Worm (Caenorhabditis elegans): ENCODE measurements around the gene W04E12.7.

DNA sequence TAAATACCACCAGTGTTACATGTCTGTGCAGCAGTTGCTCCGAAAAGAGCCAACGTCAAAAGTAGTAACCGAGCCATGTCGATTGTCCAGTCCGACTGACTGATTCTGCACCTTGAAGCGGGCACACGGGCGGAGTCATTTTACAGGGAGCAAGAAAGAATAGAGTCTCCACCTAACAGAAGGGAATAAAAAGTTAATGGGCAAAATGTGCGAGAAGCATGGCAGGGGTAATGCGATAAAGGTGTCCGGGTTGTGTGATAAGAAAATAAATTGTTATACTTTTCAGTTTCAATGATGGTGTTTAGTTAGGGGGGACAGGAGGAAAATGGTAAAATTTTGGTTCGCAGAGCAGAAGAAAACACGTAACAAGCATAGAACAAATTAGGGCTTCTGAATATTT, 17.9 kb upstream of the W04E12.7 start, which contains the start of gene clec-50:
- TF ChIP-seq dpl-1 (GFP tag; optimal IDR thresholded peaks at IDR 0.05) (no peak), egl-27 (tag; optimal IDR thresholded peaks at IDR 0.05) (no peak), nhr-25 (tag; optimal IDR thresholded peaks at IDR 0.05; ENCODE audit: borderline replicate concordance, insufficient read depth) (no peak), nhr-76 (tag; optimal IDR thresholded peaks at IDR 0.05) (no peak), daf-12 (tag; optimal IDR thresholded peaks at IDR 0.05) (no peak)
